Worm (Caenorhabditis elegans) whole organism, late embryonic: ENCODE measurements around the gene Y26E6A.2.

ENCODE experiments used
- C08G9.2 ChIP-seq: sonication (generic microtip); optimal IDR thresholded peaks from 2 replicates; lab custom pipeline; 2016; ENCODE audit warnings: mild to moderate bottlenecking, missing genetic modification characterization, moderate library complexity, missing compliant biosample characterization
- F13H6.1 ChIP-seq: sonication (generic microtip); optimal IDR thresholded peaks from 2 replicates; lab custom pipeline; 2016; ENCODE audit warnings: missing genetic modification characterization, missing compliant biosample characterization
- K09A11.1 ChIP-seq: sonication (generic microtip); optimal IDR thresholded peaks from 2 replicates; lab custom pipeline; 2017; ENCODE audit warnings: antibody characterized with exemption, mild to moderate bottlenecking, missing genetic modification characterization, missing compliant biosample characterization; ENCODE audit not compliant: insufficient read depth
- T23F11.4 ChIP-seq: fragments of 200-800 bp; sonication (Bioruptor generic); optimal IDR thresholded peaks from 2 replicates; lab custom pipeline; 2018; ENCODE audit warnings: mild to moderate bottlenecking, missing genetic modification characterization, missing compliant biosample characterization
- ceh-14 ChIP-seq: sonication (generic microtip); optimal IDR thresholded peaks from 2 replicates; lab custom pipeline; 2016; ENCODE audit warnings: missing genotype, missing genetic modification characterization, missing compliant biosample characterization
- ceh-19 ChIP-seq: fragments of 200-800 bp; sonication (Bioruptor generic); optimal IDR thresholded peaks from 2 replicates; lab custom pipeline; 2018; ENCODE audit warnings: mild to moderate bottlenecking, missing genetic modification characterization, missing compliant biosample characterization
- ceh-22 ChIP-seq: sonication (generic microtip); optimal IDR thresholded peaks from 2 replicates; lab custom pipeline; 2017; ENCODE audit warnings: missing biosample characterization, missing genetic modification characterization
- ceh-30 ChIP-seq: fragments of 150-350 bp; optimal IDR thresholded peaks from 2 replicates; lab custom pipeline; 2014; ENCODE audit warnings: missing biosample characterization, missing genetic modification characterization
- ceh-45 ChIP-seq: fragments of 200-800 bp; sonication (Bioruptor generic); IDR thresholded peaks from 2 replicates; pipeline ENCODE4 v1.3.6; 2022; ENCODE audit warnings: missing genetic modification reagents, missing genetic modification characterization, missing compliant biosample characterization
- ceh-9 ChIP-seq: sonication (generic microtip); optimal IDR thresholded peaks from 2 replicates; lab custom pipeline; 2016; ENCODE audit warnings: mild to moderate bottlenecking, missing genetic modification characterization, inconsistent platforms, missing compliant biosample characterization
- che-1 ChIP-seq: sonication (generic microtip); optimal IDR thresholded peaks from 2 replicates; lab custom pipeline; 2016; ENCODE audit warnings: mild to moderate bottlenecking, missing genetic modification characterization, missing compliant biosample characterization
- dve-1 ChIP-seq: sonication (generic microtip); optimal IDR thresholded peaks from 2 replicates; lab custom pipeline; 2017; ENCODE audit warnings: antibody characterized with exemption, mild to moderate bottlenecking, missing genetic modification characterization, missing compliant biosample characterization
- elt-2 ChIP-seq: sonication (generic microtip); optimal IDR thresholded peaks from 2 replicates; lab custom pipeline; 2016; ENCODE audit warnings: missing genetic modification reagents, missing genetic modification characterization, missing compliant biosample characterization
- ets-4 ChIP-seq: sonication (generic microtip); optimal IDR thresholded peaks from 2 replicates; lab custom pipeline; 2016; ENCODE audit warnings: missing genetic modification characterization, missing compliant biosample characterization
- eyg-1 ChIP-seq: sonication (generic microtip); optimal IDR thresholded peaks from 2 replicates; lab custom pipeline; 2016; ENCODE audit warnings: missing genotype, missing genetic modification characterization, missing compliant biosample characterization
- fkh-10 ChIP-seq: fragments of 150-350 bp; optimal IDR thresholded peaks from 2 replicates; lab custom pipeline; 2014; ENCODE audit warnings: missing biosample characterization, missing genetic modification reagents, missing genetic modification characterization
- gmeb-2 ChIP-seq: sonication (generic microtip); optimal IDR thresholded peaks from 2 replicates; lab custom pipeline; 2016; ENCODE audit warnings: missing genetic modification characterization, inconsistent platforms, missing compliant biosample characterization
- hlh-30 ChIP-seq: sonication (generic microtip); optimal IDR thresholded peaks from 2 replicates; lab custom pipeline; 2017; ENCODE audit warnings: antibody characterized with exemption, missing genetic modification characterization, missing compliant biosample characterization; ENCODE audit not compliant: insufficient read depth
- hlh-6 ChIP-seq: sonication (generic microtip); optimal IDR thresholded peaks from 2 replicates; lab custom pipeline; 2016; ENCODE audit warnings: missing genotype, missing genetic modification characterization, missing compliant biosample characterization
- lim-6 ChIP-seq: sonication (generic microtip); optimal IDR thresholded peaks from 2 replicates; lab custom pipeline; 2016; ENCODE audit warnings: missing genetic modification characterization, missing compliant biosample characterization
- nhr-232 ChIP-seq: sonication (generic microtip); optimal IDR thresholded peaks from 2 replicates; lab custom pipeline; 2016; ENCODE audit warnings: missing genetic modification characterization, missing compliant biosample characterization
- pag-3 ChIP-seq: sonication (generic microtip); optimal IDR thresholded peaks from 2 replicates; lab custom pipeline; 2016; ENCODE audit warnings: missing compliant biosample characterization, missing genetic modification characterization, borderline replicate concordance
- pax-1 ChIP-seq: fragments of 150-350 bp; optimal IDR thresholded peaks from 2 replicates; lab custom pipeline; 2014; ENCODE audit warnings: missing biosample characterization, missing genetic modification characterization
- pha-4 ChIP-seq: fragments of 150-350 bp; optimal IDR thresholded peaks from 2 replicates; lab custom pipeline; 2018; ENCODE audit warnings: missing biosample characterization, missing genetic modification reagents, missing genetic modification characterization
- pros-1 ChIP-seq: fragments of 150-350 bp; optimal IDR thresholded peaks from 2 replicates; lab custom pipeline; 2014; ENCODE audit warnings: missing biosample characterization, missing genetic modification reagents, missing genetic modification characterization
- sdc-2 ChIP-seq: sonication (generic microtip); optimal IDR thresholded peaks from 2 replicates; lab custom pipeline; 2016; ENCODE audit warnings: missing genotype, missing genetic modification characterization, missing compliant biosample characterization
- sox-4 ChIP-seq: sonication (generic microtip); optimal IDR thresholded peaks from 2 replicates; lab custom pipeline; 2017; ENCODE audit warnings: mild to moderate bottlenecking, missing genetic modification characterization, inconsistent platforms, missing compliant biosample characterization
- syd-9 ChIP-seq: sonication (generic microtip); optimal IDR thresholded peaks from 2 replicates; lab custom pipeline; 2016; ENCODE audit warnings: mild to moderate bottlenecking, missing genetic modification characterization, moderate library complexity, missing compliant biosample characterization
- tbx-7 ChIP-seq: sonication (generic microtip); optimal IDR thresholded peaks from 2 replicates; lab custom pipeline; 2016; ENCODE audit warnings: missing genotype, missing genetic modification characterization, missing compliant biosample characterization
- unc-42 ChIP-seq: sonication (generic microtip); optimal IDR thresholded peaks from 2 replicates; lab custom pipeline; 2016; ENCODE audit warnings: missing genotype, missing genetic modification characterization, missing compliant biosample characterization
- unc-55 ChIP-seq: sonication (generic microtip); optimal IDR thresholded peaks from 2 replicates; lab custom pipeline; 2017; ENCODE audit warnings: missing biosample characterization, missing genetic modification reagents, missing genetic modification characterization
- unc-86 ChIP-seq: sonication (generic microtip); optimal IDR thresholded peaks from 2 replicates; lab custom pipeline; 2016; ENCODE audit warnings: missing genetic modification characterization, missing compliant biosample characterization
- zip-5 ChIP-seq: sonication (generic microtip); optimal IDR thresholded peaks from 2 replicates; lab custom pipeline; 2016; ENCODE audit warnings: missing genetic modification characterization, missing compliant biosample characterization
- ztf-16 ChIP-seq: sonication (generic microtip); optimal IDR thresholded peaks from 2 replicates; lab custom pipeline; 2017; ENCODE audit warnings: missing genetic modification characterization, missing compliant biosample characterization

Gene Y26E6A.2

DNA sequence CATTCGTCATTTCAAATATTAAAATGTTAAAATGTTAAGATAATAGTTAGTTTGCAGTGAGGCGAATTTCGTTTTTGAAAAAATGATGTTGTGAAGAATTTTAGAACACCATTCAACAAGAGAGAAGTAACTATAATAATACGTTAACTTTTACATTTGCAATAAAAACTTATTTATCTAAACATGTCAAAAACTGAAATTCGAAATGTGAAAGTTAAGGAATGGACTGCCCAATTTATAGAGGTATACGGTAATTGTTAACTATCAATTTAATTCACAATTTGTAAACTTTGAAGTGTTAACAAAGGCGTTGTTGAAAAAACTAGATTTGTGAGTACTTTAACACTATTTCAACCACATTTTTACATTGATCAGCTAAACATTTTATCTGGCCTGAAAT lies 10.4 kb downstream of the Y26E6A.2 start:
- no peak for TF ChIP-seq pha-4 (tag; lab: Kevin White, UChicago)
- TF ChIP-seq unc-86 (tag; lab: Kevin White, UChicago) = no peak

DNA sequence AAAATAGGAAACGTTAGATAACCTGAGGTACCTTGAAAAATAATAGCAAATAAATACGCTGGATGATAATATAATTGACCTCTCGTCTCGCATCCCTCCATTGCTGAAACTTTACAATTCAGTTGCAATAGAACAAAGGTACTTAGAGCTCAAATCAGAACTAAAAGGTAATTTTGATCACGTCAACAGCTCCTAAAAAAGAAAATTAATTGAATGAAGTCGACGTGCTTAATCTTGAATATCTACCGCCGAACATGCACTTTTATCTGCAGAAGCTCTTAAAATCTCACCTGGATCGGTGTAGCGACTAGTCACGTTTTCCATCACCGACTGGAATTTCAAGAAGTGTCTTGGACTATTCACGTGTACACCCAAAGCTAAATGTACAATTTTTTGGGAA lies 10.9 kb downstream of the Y26E6A.2 start, which contains the start of gene sra-39:
TSS of gene sra-39 (minus strand) at position 101 of the 400 bp plus-strand sequence.
- no peak for TF ChIP-seq T23F11.4 (GFP tag; lab: Kevin White, UChicago)

DNA sequence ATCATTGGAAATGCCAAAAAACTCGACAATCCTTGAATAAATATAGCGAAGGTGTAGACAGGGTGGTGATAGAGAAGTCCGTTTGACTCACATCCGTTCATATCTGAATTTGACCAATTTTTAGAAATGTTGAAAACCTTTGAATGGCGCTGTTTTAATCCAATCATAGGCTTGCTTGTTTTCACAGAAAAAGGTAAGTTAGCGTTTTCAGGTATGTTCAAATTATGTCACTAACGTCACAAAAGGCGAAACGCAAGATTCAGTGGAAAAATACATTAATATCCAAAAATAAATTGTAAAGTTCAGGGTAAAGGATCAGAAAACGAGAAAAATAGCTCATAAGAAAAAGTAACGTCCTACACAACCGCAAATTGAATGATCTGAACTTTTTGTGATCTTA lies 14.1 kb downstream of the Y26E6A.2 start, which contains the start of gene sra-38:
TSS of gene sra-38 (minus strand) at position 101 of the 400 bp plus-strand sequence.
- TF ChIP-seq tbx-7 (tag; lab: Kevin White, UChicago) = no peak
- TF ChIP-seq ceh-9 (tag; lab: Kevin White, UChicago) = no peak
- no peak for TF ChIP-seq zip-5 (tag; lab: Kevin White, UChicago)
- TF ChIP-seq ceh-19 = no peak
- no peak for TF ChIP-seq unc-55 (GFP tag; lab: Kevin White, UChicago)
- TF ChIP-seq pros-1 (tag; lab: Kevin White, UChicago) = no peak
- no peak for TF ChIP-seq gmeb-2 (tag; lab: Kevin White, UChicago)
- no peak for TF ChIP-seq dve-1 (tag; lab: Kevin White, UChicago)
- no peak for TF ChIP-seq syd-9 (tag; lab: Kevin White, UChicago)
- TF ChIP-seq nhr-232 (tag; lab: Kevin White, UChicago) = no peak
- TF ChIP-seq unc-42 (tag; lab: Kevin White, UChicago) = no peak
- no peak for TF ChIP-seq fkh-10 (GFP tag; lab: Kevin White, UChicago)

DNA sequence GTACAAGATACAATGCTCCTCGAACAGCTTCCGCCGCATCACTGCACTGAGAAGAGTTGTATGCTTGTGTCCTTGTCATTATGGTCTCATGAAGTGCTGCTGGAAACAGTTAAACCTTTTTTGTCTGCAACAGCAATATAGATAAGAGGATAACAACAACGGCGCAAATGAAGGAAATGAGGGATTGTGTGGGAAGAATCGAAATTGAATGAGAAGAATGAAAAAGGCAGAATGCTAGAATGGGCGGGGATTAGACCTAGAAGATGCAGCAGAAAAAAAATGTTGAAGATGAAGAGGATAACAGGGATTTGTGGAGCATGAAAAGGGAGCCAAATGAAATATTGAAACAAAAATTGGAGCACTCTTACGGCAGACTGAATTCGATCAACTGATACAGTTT lies 20.9 kb downstream of the Y26E6A.2 start, which contains the start of gene sra-37:
TSS of gene sra-37 (minus strand) at position 101 of the 400 bp plus-strand sequence.
- TF ChIP-seq che-1 (no peak), T23F11.4 (GFP tag; lab: Kevin White, UChicago) (no peak), zip-5 (tag; lab: Kevin White, UChicago) (no peak), ztf-16 (tag; lab: Kevin White, UChicago) (no peak)

DNA sequence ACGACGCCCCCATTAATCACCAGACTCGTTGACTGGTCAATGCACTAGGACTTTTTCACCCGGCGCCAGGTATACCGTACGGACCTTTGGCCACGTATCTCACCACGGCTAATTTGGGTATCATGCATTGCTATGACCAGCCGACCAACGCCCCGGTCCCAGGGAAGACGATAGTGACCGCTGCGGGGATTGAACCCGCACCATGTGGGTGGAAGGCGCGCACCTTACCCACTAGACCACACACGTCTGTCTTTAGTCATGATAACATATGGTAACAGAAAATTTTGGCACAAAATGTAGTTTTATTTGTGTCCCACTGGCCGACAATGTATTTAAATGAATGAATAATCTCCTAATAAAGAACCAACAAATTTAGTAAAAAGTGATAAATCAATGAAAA lies 28.0 kb downstream of the Y26E6A.2 start:
- TF ChIP-seq sdc-2 (tag; lab: Kevin White, UChicago) = no peak
- no peak for TF ChIP-seq K09A11.1 (tag; lab: Kevin White, UChicago)
- TF ChIP-seq pros-1 (tag; lab: Kevin White, UChicago) = no peak
- no peak for TF ChIP-seq unc-86 (tag; lab: Kevin White, UChicago)
- no peak for TF ChIP-seq pag-3 (tag; lab: Kevin White, UChicago)
- TF ChIP-seq unc-42 (tag; lab: Kevin White, UChicago) = no peak
- TF ChIP-seq, all 69 proteins: peak for 0

DNA sequence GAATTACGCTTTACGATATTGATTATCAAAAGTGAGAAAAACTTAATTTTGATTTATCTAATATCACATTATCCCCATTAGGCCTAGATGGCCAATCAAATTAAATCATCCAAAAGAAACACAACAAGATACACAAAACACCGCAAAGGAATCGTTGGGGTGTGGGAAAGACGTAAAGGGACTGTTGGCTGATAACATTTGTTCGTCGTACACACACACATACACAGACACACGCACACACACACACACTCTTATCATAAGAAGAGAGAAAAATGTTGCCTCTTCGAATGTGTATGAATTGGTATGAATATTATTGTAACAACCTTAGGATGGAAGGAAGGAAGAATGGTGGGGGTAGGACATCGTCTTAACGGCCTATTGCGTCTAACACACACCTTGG lies 29.1 kb downstream of the Y26E6A.2 start:
- TF ChIP-seq elt-2 (tag; lab: Kevin White, UChicago) = peak; percentile 85
- TF ChIP-seq ceh-14 (tag; lab: Kevin White, UChicago) = no peak
- no peak for TF ChIP-seq K09A11.1 (tag; lab: Kevin White, UChicago)
- TF ChIP-seq, all 69 proteins: peak for 1

DNA sequence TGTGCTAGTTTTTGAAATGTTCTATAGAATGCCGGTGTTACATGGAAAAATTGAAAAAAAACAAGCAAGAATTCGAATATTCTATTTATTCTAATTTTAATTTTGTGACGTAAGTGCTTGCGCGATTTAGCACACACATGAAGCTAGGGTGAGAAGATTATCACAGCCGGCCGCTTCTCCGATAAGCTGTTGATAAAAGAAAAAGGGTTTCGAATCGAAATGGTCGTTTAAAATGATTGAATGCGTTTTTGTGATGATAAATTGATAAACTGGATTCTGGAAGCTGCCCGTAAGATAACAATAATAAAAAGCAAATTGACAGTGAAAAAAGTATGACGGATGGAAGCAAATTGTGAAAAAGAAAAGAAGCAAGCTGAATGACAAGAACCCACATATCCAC lies 30.0 kb downstream of the Y26E6A.2 start:
- TF ChIP-seq sox-4 (no peak), elt-2 (tag; lab: Kevin White, UChicago) (peak; percentile 57)
- TF ChIP-seq, all 69 proteins: peak for 1

DNA sequence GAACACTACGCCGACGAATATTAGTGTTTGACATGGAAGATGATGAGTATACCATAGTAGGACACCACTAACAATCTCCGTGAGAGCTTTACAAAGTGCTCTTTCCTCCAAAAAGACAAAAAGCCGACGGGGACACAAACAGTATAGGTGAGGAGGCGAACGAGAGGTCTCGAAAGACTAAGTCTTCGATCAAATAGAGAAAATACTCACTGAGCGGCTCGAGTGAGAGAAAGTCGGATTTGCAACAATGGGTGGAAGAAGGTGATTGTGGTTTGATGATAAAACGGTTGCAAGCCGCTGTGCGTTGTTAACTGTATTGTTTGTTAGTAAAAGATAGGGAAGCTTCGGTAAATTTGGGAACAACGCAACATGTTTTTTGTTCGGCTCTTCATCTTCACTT lies 31.6 kb downstream of the Y26E6A.2 start, which contains the start of gene hlb-1:
TSS of gene hlb-1 (minus strand) at position 101 of the 400 bp plus-strand sequence.
- TF ChIP-seq ets-4 (tag; lab: Kevin White, UChicago) (no peak), C08G9.2 (tag; lab: Kevin White, UChicago) (no peak), ceh-22 (tag; lab: Kevin White, UChicago) (no peak), lim-6 (tag; lab: Kevin White, UChicago) (no peak), hlh-30 (tag; lab: Kevin White, UChicago) (no peak), unc-86 (tag; lab: Kevin White, UChicago) (no peak), F13H6.1 (no peak), eyg-1 (tag; lab: Kevin White, UChicago) (no peak), sdc-2 (tag; lab: Kevin White, UChicago) (no peak), nhr-232 (tag; lab: Kevin White, UChicago) (no peak), pax-1 (no peak), pha-4 (tag; lab: Kevin White, UChicago) (no peak), ceh-45 (no peak), hlh-6 (no peak), gmeb-2 (tag; lab: Kevin White, UChicago) (no peak), ceh-30 (tag; lab: Kevin White, UChicago) (no peak), che-1 (no peak)
